Fruit fly (Drosophila melanogaster): ENCODE results near the gene ND-PDSW.

ND-PDSW gene

dm6 chr2L:3426669-3427232, 39.2 kb upstream of the ND-PDSW start, which contains the start of gene Pgant2:
Gene Pgant2 (minus strand): TSS chr2L:3426719.
- TF ChIP-seq usp (GFP tag; optimal IDR thresholded peaks at IDR 0.05) (no peak), psq (GFP tag; optimal IDR thresholded peaks at IDR 0.05) (peak; percentile 8), Vsx2 (GFP tag; optimal IDR thresholded peaks at IDR 0.05; ENCODE audit: partially characterized antibody) (peak; percentile 33)

dm6 chr2L:3428419-3429097, 37.4 kb upstream of the ND-PDSW start:
- TF ChIP-seq lola (GFP tag; optimal IDR thresholded peaks at IDR 0.05) (no peak), CG9705 (GFP tag; optimal IDR thresholded peaks at IDR 0.05) (no peak), Mio (GFP tag; optimal IDR thresholded peaks at IDR 0.05) (no peak), HLH106 (tag; optimal IDR thresholded peaks at IDR 0.05) (no peak), sage (GFP tag; optimal IDR thresholded peaks at IDR 0.05) (no peak), tai (GFP tag; optimal IDR thresholded peaks at IDR 0.05) (no peak), pan (optimal IDR thresholded peaks at IDR 0.05) (no peak), dl (GFP tag; optimal IDR thresholded peaks at IDR 0.05; ENCODE audit: insufficient read depth in 1 of 2, partially characterized antibody in 2 of 2) (no peak), h (GFP tag; optimal IDR thresholded peaks at IDR 0.05) (no peak)

dm6 chr2L:3435086-3435485, 30.9 kb upstream of the ND-PDSW start:
- TF ChIP-seq CrebA (GFP tag; optimal IDR thresholded peaks at IDR 0.05; ENCODE audit: borderline replicate concordance) (no peak), brk (GFP tag; optimal IDR thresholded peaks at IDR 0.05) (no peak), dl (GFP tag; optimal IDR thresholded peaks at IDR 0.05; ENCODE audit: insufficient read depth in 1 of 2, partially characterized antibody in 2 of 2) (no peak)

dm6 chr2L:3436347-3436746, 29.6 kb upstream of the ND-PDSW start:
- no peak for TF ChIP-seq Abd-B (GFP tag; optimal IDR thresholded peaks at IDR 0.05)
- TF ChIP-seq h (GFP tag; optimal IDR thresholded peaks at IDR 0.05): no peak
- TF ChIP-seq brk (GFP tag; optimal IDR thresholded peaks at IDR 0.05): no peak
- TF ChIP-seq usp (GFP tag; optimal IDR thresholded peaks at IDR 0.05): no peak
- no peak for TF ChIP-seq woc (GFP tag; optimal IDR thresholded peaks at IDR 0.05)
- no peak for TF ChIP-seq psq (GFP tag; optimal IDR thresholded peaks at IDR 0.05)
- TF ChIP-seq rgr (GFP tag; optimal IDR thresholded peaks at IDR 0.05): no peak
- no peak for TF ChIP-seq jim (GFP tag; optimal IDR thresholded peaks at IDR 0.05)
- TF ChIP-seq br (GFP tag; optimal IDR thresholded peaks at IDR 0.05): no peak
- TF ChIP-seq Sp1 (GFP tag; optimal IDR thresholded peaks at IDR 0.05): no peak
- TF ChIP-seq Mio (GFP tag; optimal IDR thresholded peaks at IDR 0.05): no peak
- TF ChIP-seq tai (GFP tag; optimal IDR thresholded peaks at IDR 0.05): no peak
- no peak for TF ChIP-seq fru (GFP tag; optimal IDR thresholded peaks at IDR 0.05)
- no peak for TF ChIP-seq N (GFP tag; optimal IDR thresholded peaks at IDR 0.05)
- no peak for TF ChIP-seq CG32264 (GFP tag; optimal IDR thresholded peaks at IDR 0.05)

dm6 chr2L:3437068-3437467, 28.9 kb upstream of the ND-PDSW start:
- TF ChIP-seq pan (optimal IDR thresholded peaks at IDR 0.05) (no peak), Mio (GFP tag; optimal IDR thresholded peaks at IDR 0.05) (no peak), usp (GFP tag; optimal IDR thresholded peaks at IDR 0.05) (no peak), tai (GFP tag; optimal IDR thresholded peaks at IDR 0.05) (peak; percentile 72), Hr78 (GFP tag; optimal IDR thresholded peaks at IDR 0.05) (no peak), Dfd (GFP tag; optimal IDR thresholded peaks at IDR 0.05) (no peak), Vsx2 (GFP tag; optimal IDR thresholded peaks at IDR 0.05; ENCODE audit: partially characterized antibody) (no peak), Myc (optimal IDR thresholded peaks at IDR 0.05) (no peak), sv (GFP tag; optimal IDR thresholded peaks at IDR 0.05) (no peak), foxo (GFP tag; optimal IDR thresholded peaks at IDR 0.05) (peak in 1 of 2 experiments; percentile 77), br (GFP tag; optimal IDR thresholded peaks at IDR 0.05) (peak; percentile 95), OdsH (GFP tag; optimal IDR thresholded peaks at IDR 0.05) (peak; percentile 93), h (GFP tag; optimal IDR thresholded peaks at IDR 0.05) (peak; percentile 85), dsf (GFP tag; optimal IDR thresholded peaks at IDR 0.05; ENCODE audit: borderline replicate concordance) (peak; percentile 30), Rel (GFP tag; optimal IDR thresholded peaks at IDR 0.05) (no peak), Rel (tag; optimal IDR thresholded peaks at IDR 0.05) (peak; percentile 75), CG9705 (GFP tag; optimal IDR thresholded peaks at IDR 0.05) (peak; percentile 73), lola (GFP tag; optimal IDR thresholded peaks at IDR 0.05) (no peak), CrebA (GFP tag; optimal IDR thresholded peaks at IDR 0.05; ENCODE audit: borderline replicate concordance) (peak; percentile 31), Hr83 (GFP tag; optimal IDR thresholded peaks at IDR 0.05; ENCODE audit: poor library complexity, severe bottlenecking) (no peak), woc (GFP tag; optimal IDR thresholded peaks at IDR 0.05) (peak; percentile 60), Hnf4 (GFP tag; optimal IDR thresholded peaks at IDR 0.05) (peak; percentile 89), jim (GFP tag; optimal IDR thresholded peaks at IDR 0.05) (no peak), rgr (GFP tag; optimal IDR thresholded peaks at IDR 0.05) (peak; percentile 85), N (GFP tag; optimal IDR thresholded peaks at IDR 0.05) (no peak), brk (GFP tag; optimal IDR thresholded peaks at IDR 0.05) (peak; percentile 75), Sp1 (GFP tag; optimal IDR thresholded peaks at IDR 0.05) (peak; percentile 95), Dif (GFP tag; optimal IDR thresholded peaks at IDR 0.05; ENCODE audit: partially characterized antibody) (no peak), sage (GFP tag; optimal IDR thresholded peaks at IDR 0.05) (peak; percentile 8), GATAd (GFP tag; optimal IDR thresholded peaks at IDR 0.05) (peak; percentile 28), fru (GFP tag; optimal IDR thresholded peaks at IDR 0.05) (peak; percentile 82), ey (GFP tag; optimal IDR thresholded peaks at IDR 0.05) (peak; percentile 67), dl (GFP tag; optimal IDR thresholded peaks at IDR 0.05; ENCODE audit: insufficient read depth in 1 of 2, partially characterized antibody in 2 of 2) (no peak)
